Worm (Caenorhabditis elegans) whole organism, mixed stage, embryonic: Measurements from ENCODE around the gene nra-1.

Experiments used
- nhr-237 ChIP-seq: fragments of 150-350 bp; optimal IDR thresholded peaks from 2 replicates; lab custom pipeline; 2014; ENCODE audit warnings: missing biosample characterization, missing genetic modification characterization
- unc-39 ChIP-seq: fragments of 150-350 bp; optimal IDR thresholded peaks from 2 replicates; lab custom pipeline; 2014; ENCODE audit warnings: missing biosample characterization, missing genetic modification characterization

DNA sequence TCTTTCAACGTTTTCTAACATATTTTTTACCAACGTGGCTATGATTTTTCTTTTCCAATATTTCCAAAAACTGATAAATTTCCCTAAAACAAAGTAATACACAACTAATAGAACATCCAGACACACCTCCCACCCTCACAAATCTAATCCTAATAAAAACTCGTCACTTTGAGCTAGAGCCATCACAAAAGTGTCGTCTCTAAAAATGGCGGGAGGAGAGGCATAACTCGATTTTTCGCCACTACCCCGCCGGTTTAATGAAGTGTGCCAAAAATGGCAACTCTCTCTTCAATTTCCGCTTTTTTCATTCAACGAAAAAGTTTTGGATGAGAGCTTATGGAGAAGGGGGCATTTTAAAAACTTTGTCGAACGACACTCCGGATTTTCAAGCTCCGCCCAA, 51.1 kb downstream of the nra-1 start:
- TF ChIP-seq nhr-237 (tag; lab: Kevin White, UChicago) (no peak), unc-39 (no peak)
